Worm (Caenorhabditis elegans): ENCODE measurements around the gene C17C3.15.

Gene C17C3.15

DNA sequence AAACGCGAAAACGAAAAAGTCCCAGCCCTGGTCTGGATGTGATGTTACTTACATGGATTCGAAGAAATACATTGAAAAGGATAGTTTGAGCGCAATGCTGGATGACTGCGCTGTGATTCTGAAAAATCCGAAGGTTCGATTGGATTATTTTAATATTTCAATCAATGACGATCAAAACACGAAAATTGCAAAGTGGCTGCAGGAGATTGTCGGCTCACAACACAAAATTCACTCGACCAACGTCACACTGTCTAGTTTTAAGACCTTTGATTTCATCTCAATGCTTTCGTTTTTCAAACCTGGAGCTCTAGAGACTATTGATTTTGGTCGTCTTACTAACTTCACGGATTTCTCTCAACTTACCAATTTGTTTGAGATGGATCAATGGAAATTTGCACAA, 18.9 kb upstream of the C17C3.15 start, which contains the start of gene C17C3.5:
Gene C17C3.5, plus strand, starts transcription at position 301 of the 400 bp plus-strand sequence.
- TF ChIP-seq nhr-12 (tag; optimal IDR thresholded peaks at IDR 0.05) (no peak), lsy-2 (tag; optimal IDR thresholded peaks at IDR 0.05) (no peak), nhr-6 (tag; optimal IDR thresholded peaks at IDR 0.05) (no peak), sma-9 (GFP tag; optimal IDR thresholded peaks at IDR 0.05) (no peak), sma-9 (tag; optimal IDR thresholded peaks at IDR 0.05) (no peak), mab-5 (tag; optimal IDR thresholded peaks at IDR 0.05) (no peak), ama-1 (optimal IDR thresholded peaks at IDR 0.05) (no peak), nhr-23 (tag; optimal IDR thresholded peaks at IDR 0.05) (no peak), ceh-82 (tag; optimal IDR thresholded peaks at IDR 0.05) (no peak), zag-1 (tag; optimal IDR thresholded peaks at IDR 0.05) (no peak), aly-2 (tag; optimal IDR thresholded peaks at IDR 0.05) (no peak), lin-13 (GFP tag; optimal IDR thresholded peaks at IDR 0.05) (no peak), F13H6.1 (tag; optimal IDR thresholded peaks at IDR 0.05) (no peak), ZK546.5 (tag; optimal IDR thresholded peaks at IDR 0.05) (no peak), alr-1 (tag; optimal IDR thresholded peaks at IDR 0.05) (no peak), ceh-16 (tag; optimal IDR thresholded peaks at IDR 0.05) (no peak), sem-4 (tag; optimal IDR thresholded peaks at IDR 0.05) (no peak), nhr-77 (tag; optimal IDR thresholded peaks at IDR 0.05) (no peak)

DNA sequence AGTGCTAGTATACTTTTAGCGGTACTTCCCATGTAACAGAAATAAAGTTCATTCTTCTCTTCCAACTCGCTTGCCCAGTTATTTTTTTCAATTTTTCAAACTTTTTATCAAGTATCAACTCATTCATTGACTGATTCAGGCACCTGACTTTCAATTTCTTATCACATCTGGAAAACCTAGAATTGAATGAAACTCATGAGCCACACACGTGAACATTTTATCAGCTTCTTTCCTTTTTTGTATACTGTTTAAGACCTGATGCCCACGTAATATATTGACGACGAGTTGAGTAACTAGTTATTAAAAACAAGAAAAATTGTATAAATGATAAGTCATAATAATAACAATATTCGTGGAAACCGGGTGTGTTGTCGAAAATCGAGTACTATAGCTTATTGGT, 16.9 kb upstream of the C17C3.15 start:
- TF ChIP-seq nhr-77 (tag; optimal IDR thresholded peaks at IDR 0.05) (no peak), sma-9 (GFP tag; optimal IDR thresholded peaks at IDR 0.05) (peak; percentile 59), sma-9 (tag; optimal IDR thresholded peaks at IDR 0.05) (no peak), fos-1 (tag; optimal IDR thresholded peaks at IDR 0.05) (peak; percentile 64), crh-2 (tag; optimal IDR thresholded peaks at IDR 0.05) (peak; percentile 19)

DNA sequence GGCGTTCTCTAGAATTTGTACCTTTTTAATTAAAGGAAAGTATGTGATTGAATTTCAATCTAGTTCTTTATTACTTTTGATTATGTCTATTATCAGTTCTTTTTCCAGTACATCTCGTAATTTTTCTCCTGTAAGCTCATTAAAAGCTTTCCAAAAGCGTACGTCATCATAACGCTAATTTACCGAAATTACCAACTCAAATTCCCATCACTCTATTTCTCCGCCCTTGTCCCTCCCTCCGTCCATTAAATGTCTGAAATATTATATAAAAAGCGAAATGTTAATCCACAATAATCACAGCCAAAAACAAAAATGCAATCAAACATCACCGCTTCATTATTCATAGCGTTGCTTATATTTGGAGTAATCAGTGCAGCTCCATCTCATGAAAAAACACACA, 16.1 kb upstream of the C17C3.15 start, which contains the start of gene ins-12:
Gene ins-12, plus strand, starts transcription at position 301 of the 400 bp plus-strand sequence.
- TF ChIP-seq nhr-129 (tag; optimal IDR thresholded peaks at IDR 0.05) = no peak
- TF ChIP-seq lsy-2 (tag; optimal IDR thresholded peaks at IDR 0.05) = no peak

DNA sequence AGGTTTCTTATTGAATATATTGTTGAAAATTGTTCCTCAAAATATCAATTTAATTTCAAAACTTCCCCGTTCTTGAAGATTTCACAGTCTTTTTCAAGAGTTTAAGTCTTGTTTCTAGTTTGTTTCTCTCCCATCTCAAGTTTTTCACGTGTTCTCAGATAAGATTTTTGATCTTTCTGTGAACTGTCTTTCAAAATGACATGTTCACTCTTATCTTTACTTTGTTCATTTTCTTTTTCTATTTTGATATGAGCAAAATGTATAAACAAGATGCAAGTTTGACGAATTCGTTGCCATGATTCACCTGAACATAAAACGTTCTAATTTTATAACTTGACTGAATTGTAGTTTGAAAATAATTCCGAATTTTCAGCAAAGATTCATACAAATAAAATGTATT, 15.7 kb upstream of the C17C3.15 start:
- no peak for TF ChIP-seq sma-3 (GFP tag; optimal IDR thresholded peaks at IDR 0.05)
- TF ChIP-seq lin-39 (tag; optimal IDR thresholded peaks at IDR 0.05) = no peak
- TF ChIP-seq elt-3 (tag; optimal IDR thresholded peaks at IDR 0.05) = no peak
- TF ChIP-seq nhr-237 (tag; optimal IDR thresholded peaks at IDR 0.05) = no peak
- TF ChIP-seq R02D3.7 (tag; optimal IDR thresholded peaks at IDR 0.05) = no peak
- TF ChIP-seq ZK546.5 (tag; optimal IDR thresholded peaks at IDR 0.05) = no peak
- no peak for TF ChIP-seq elt-1 (tag; optimal IDR thresholded peaks at IDR 0.05)
- no peak for TF ChIP-seq F13H6.1 (tag; optimal IDR thresholded peaks at IDR 0.05)
- TF ChIP-seq sem-4 (tag; optimal IDR thresholded peaks at IDR 0.05) = no peak

DNA sequence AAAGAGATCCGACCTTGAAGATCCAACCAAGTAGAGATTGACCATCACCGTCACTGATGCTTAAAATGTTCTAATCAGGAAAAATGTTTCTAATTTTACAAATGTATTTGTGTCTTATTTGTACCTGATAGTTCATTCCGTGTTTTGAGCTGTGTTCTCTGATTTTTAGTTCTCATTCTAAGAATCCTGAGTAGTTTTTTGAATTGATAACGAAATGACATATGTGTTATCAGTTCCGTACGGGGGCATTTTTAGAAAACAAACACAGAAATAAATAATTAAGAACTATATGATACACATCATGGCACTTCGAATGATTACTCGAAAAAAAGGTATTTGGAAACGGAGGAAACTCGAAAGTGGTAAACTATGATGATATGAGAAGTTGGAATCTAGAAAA, 14.9 kb upstream of the C17C3.15 start:
- no peak for TF ChIP-seq ztf-11 (tag; optimal IDR thresholded peaks at IDR 0.05)
- no peak for TF ChIP-seq lsy-2 (tag; optimal IDR thresholded peaks at IDR 0.05)
- no peak for TF ChIP-seq R02D3.7 (tag; optimal IDR thresholded peaks at IDR 0.05)
- no peak for TF ChIP-seq unc-55 (GFP tag; optimal IDR thresholded peaks at IDR 0.05)
- TF ChIP-seq mab-5 (tag; optimal IDR thresholded peaks at IDR 0.05) = no peak
- no peak for TF ChIP-seq nhr-10 (tag; optimal IDR thresholded peaks at IDR 0.05)
- no peak for TF ChIP-seq nhr-23 (tag; optimal IDR thresholded peaks at IDR 0.05)
- no peak for TF ChIP-seq ZK546.5 (tag; optimal IDR thresholded peaks at IDR 0.05)
- TF ChIP-seq alr-1 (tag; optimal IDR thresholded peaks at IDR 0.05) = no peak
- no peak for TF ChIP-seq snpc-4 (tag; optimal IDR thresholded peaks at IDR 0.05)
- no peak for TF ChIP-seq dmd-4 (tag; optimal IDR thresholded peaks at IDR 0.05)
- no peak for TF ChIP-seq mdl-1 (tag; optimal IDR thresholded peaks at IDR 0.05)
- no peak for TF ChIP-seq mbf-1 (tag; optimal IDR thresholded peaks at IDR 0.05)
- TF ChIP-seq sem-4 (tag; optimal IDR thresholded peaks at IDR 0.05) = no peak
- no peak for TF ChIP-seq ztf-1 (GFP tag; conservative IDR thresholded peaks at IDR 0.05)

DNA sequence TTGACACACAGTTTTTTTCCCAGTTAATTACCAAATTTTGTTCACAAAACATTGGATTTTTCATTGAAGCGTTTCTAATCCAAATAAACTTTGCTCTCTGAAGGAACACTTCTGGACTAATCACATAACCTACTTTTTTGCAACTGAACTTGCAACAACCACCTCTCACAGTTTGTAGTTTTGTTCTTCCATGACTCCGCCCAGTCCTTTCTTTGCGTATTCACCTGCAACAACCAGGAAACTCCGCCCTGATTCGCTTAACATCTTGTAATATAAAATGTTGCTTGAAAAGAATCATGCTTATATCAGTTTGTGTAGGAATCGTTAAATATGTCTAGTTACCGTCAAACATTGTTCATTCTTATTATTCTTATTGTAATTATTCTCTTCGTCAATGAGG, 14.0 kb upstream of the C17C3.15 start, which contains the start of gene ins-11:
Gene ins-11, plus strand, starts transcription at position 301 of the 400 bp plus-strand sequence.
- TF ChIP-seq unc-62 (GFP tag; optimal IDR thresholded peaks at IDR 0.05) (no peak), lin-39 (tag; optimal IDR thresholded peaks at IDR 0.05) (no peak), dmd-4 (tag; optimal IDR thresholded peaks at IDR 0.05) (no peak), nhr-21 (tag; optimal IDR thresholded peaks at IDR 0.05) (no peak), snpc-4 (tag; optimal IDR thresholded peaks at IDR 0.05) (no peak), skn-1 (tag; optimal IDR thresholded peaks at IDR 0.05) (no peak), ztf-4 (tag; optimal IDR thresholded peaks at IDR 0.05) (no peak), crh-2 (tag; optimal IDR thresholded peaks at IDR 0.05) (no peak), C34F6.9 (tag; optimal IDR thresholded peaks at IDR 0.05) (no peak), ama-1 (optimal IDR thresholded peaks at IDR 0.05) (no peak), nhr-129 (tag; optimal IDR thresholded peaks at IDR 0.05) (no peak), fos-1 (tag; optimal IDR thresholded peaks at IDR 0.05) (no peak), nhr-25 (tag; optimal IDR thresholded peaks at IDR 0.05) (no peak), lsy-2 (tag; optimal IDR thresholded peaks at IDR 0.05) (no peak), blmp-1 (tag; optimal IDR thresholded peaks at IDR 0.05; ENCODE audit: insufficient read depth) (no peak), nhr-11 (tag; optimal IDR thresholded peaks at IDR 0.05) (no peak), alr-1 (tag; optimal IDR thresholded peaks at IDR 0.05) (no peak), ztf-11 (tag; optimal IDR thresholded peaks at IDR 0.05) (no peak), ceh-16 (tag; optimal IDR thresholded peaks at IDR 0.05) (no peak), ZK546.5 (tag; optimal IDR thresholded peaks at IDR 0.05) (no peak)

Data from whole organism, L2 larva.